Fruit fly (Drosophila melanogaster): ENCODE measurements around the gene CG15531.
A peak's percentile ranks its signal among the peaks of the same experiment; 100 is the strongest.

Gene CG15531

DNA sequence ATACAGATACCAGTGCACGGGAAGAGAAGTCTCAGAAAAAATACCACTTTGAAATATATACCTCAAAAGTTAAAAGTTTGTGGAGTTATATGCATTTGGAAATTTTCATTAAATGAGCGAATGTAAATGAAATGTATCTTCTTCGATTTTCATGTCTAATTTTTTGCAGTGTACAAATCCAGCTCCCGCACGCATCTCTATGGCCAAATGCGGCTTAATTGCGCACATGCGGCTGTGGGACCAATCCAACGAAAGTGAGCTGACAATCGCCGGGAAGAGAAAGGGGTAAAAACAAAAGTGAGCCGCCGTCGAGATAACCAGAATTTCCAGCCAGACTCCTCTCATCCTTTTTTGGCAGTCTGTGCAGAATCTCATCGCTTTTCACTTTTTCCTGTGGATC, 31.9 kb downstream of the CG15531 start (continued):
- TF ChIP-seq gsb-n (tag; optimal IDR thresholded peaks at IDR 0.05) (peak; percentile 3), CG10366 (GFP tag; IDR thresholded peaks at IDR 0.05) (peak; percentile 34), mam (GFP tag; optimal IDR thresholded peaks at IDR 0.05) (peak; percentile 5), Bteb2 (GFP tag; optimal IDR thresholded peaks at IDR 0.05) (no peak), CG6683 (GFP tag; optimal IDR thresholded peaks at IDR 0.05) (no peak), fd102C (GFP tag; optimal IDR thresholded peaks at IDR 0.05) (no peak), CG12236 (GFP tag; optimal IDR thresholded peaks at IDR 0.05) (no peak), CG8089 (GFP tag; optimal IDR thresholded peaks at IDR 0.05) (peak; percentile 9), Hmx (GFP tag; optimal IDR thresholded peaks at IDR 0.05) (no peak), twi (tag; optimal IDR thresholded peaks at IDR 0.05) (no peak), zen2 (GFP tag; IDR thresholded peaks at IDR 0.05; ENCODE audit: partially characterized antibody) (no peak), prd (optimal IDR thresholded peaks at IDR 0.05) (no peak), prd (GFP tag; IDR thresholded peaks at IDR 0.05) (peak; percentile 72; the same call in 2 of the 3 replicates), CG1603 (tag; optimal IDR thresholded peaks at IDR 0.05) (peak; percentile 51), zfh1 (GFP tag; IDR thresholded peaks at IDR 0.05) (peak; percentile 54; the same call in 2 of the 3 replicates), CTCF (GFP tag; optimal IDR thresholded peaks at IDR 0.05) (no peak), klu (GFP tag; IDR thresholded peaks at IDR 0.05) (no peak), CG4820 (GFP tag; optimal IDR thresholded peaks at IDR 0.05) (peak; percentile 5), BEAF-32 (GFP tag; optimal IDR thresholded peaks at IDR 0.05) (no peak), gsb (GFP tag; IDR thresholded peaks at IDR 0.05) (no peak), gcm2 (GFP tag; optimal IDR thresholded peaks at IDR 0.05) (no peak), nau (GFP tag; optimal IDR thresholded peaks at IDR 0.05) (no peak), nmo (GFP tag; optimal IDR thresholded peaks at IDR 0.05) (peak; percentile 24), crc (GFP tag; optimal IDR thresholded peaks at IDR 0.05) (no peak), CG18262 (tag; optimal IDR thresholded peaks at IDR 0.05) (peak; percentile 40), CG2129 (GFP tag; IDR thresholded peaks at IDR 0.05; ENCODE audit: partially characterized antibody) (no peak), Nf-YB (GFP tag; optimal IDR thresholded peaks at IDR 0.05) (no peak), Atf3 (GFP tag; optimal IDR thresholded peaks at IDR 0.05) (no peak), onecut (GFP tag; IDR thresholded peaks at IDR 0.05) (no peak), grn (GFP tag; optimal IDR thresholded peaks at IDR 0.05) (no peak), CG15601 (tag; optimal IDR thresholded peaks at IDR 0.05) (no peak), ato (GFP tag; IDR thresholded peaks at IDR 0.05; ENCODE audit: partially characterized antibody) (no peak), scrt (GFP tag; optimal IDR thresholded peaks at IDR 0.05) (no peak), dysf (GFP tag; IDR thresholded peaks at IDR 0.05) (peak; percentile 61; the same call in 2 of the 3 replicates), Usf (GFP tag; optimal IDR thresholded peaks at IDR 0.05) (no peak), fru (optimal IDR thresholded peaks at IDR 0.05) (no peak), sr (GFP tag; IDR thresholded peaks at IDR 0.05) (0 out of 3 replicates have a peak, but pooled peaks have one; percentile 29), ara (GFP tag; IDR thresholded peaks at IDR 0.05) (peak; percentile 48; the same call in 1 of the 2 replicates), CG4360 (GFP tag; IDR thresholded peaks at IDR 0.05) (no peak), sna (GFP tag; IDR thresholded peaks at IDR 0.05; ENCODE audit: partially characterized antibody) (no peak), tap (tag; optimal IDR thresholded peaks at IDR 0.05) (no peak), Meics (GFP tag; optimal IDR thresholded peaks at IDR 0.05) (no peak), CG8388 (GFP tag; optimal IDR thresholded peaks at IDR 0.05) (peak; percentile 35), CG4707 (GFP tag; optimal IDR thresholded peaks at IDR 0.05) (peak; percentile 16), bigmax (GFP tag; optimal IDR thresholded peaks at IDR 0.05) (no peak), Ets65A (GFP tag) (peak; percentile 5), Sox100B (GFP tag; optimal IDR thresholded peaks at IDR 0.05) (peak; percentile 20), Kr (GFP tag; optimal IDR thresholded peaks at IDR 0.05) (no peak), YL-1 (GFP tag; optimal IDR thresholded peaks at IDR 0.05) (no peak), CG3281 (GFP tag; optimal IDR thresholded peaks at IDR 0.05) (no peak), fu2 (GFP tag; optimal IDR thresholded peaks at IDR 0.05) (no peak), dm (GFP tag; optimal IDR thresholded peaks at IDR 0.05) (no peak), Nf-YA (GFP tag; IDR thresholded peaks at IDR 0.05) (0 out of 2 replicates have a peak, but pooled peaks have one; percentile 10)

All from whole organism, embryonic.